Fruit fly (Drosophila melanogaster) whole organism, embryonic: ENCODE results near the gene CG17717.
A peak's percentile ranks its signal among the peaks of the same experiment; 100 is the strongest.

Experiments
- CG10209 ChIP-seq: fragments of 200-800 bp; sonication (Bioruptor generic); optimal IDR thresholded peaks from 3 replicates; lab custom pipeline; 2017; ENCODE audit warnings: missing biosample characterization, mild to moderate bottlenecking, missing genetic modification characterization, missing genetic modification reagents
- CG10366 ChIP-seq: fragments of 200-800 bp; sonication (Bioruptor generic); IDR thresholded peaks from 2 replicates; pipeline ENCODE4 v1.3.6; 2022; ENCODE audit warnings: missing biosample characterization, missing genetic modification characterization
- CG10543 ChIP-seq: fragments of 200-800 bp; sonication (Bioruptor generic); optimal IDR thresholded peaks from 3 replicates; lab custom pipeline; 2017; ENCODE audit warnings: missing biosample characterization, mild to moderate bottlenecking, missing genetic modification characterization, moderate library complexity
- CG11560 ChIP-seq: fragments of 200-800 bp; sonication (Bioruptor generic); IDR thresholded peaks from 3 replicates; pipeline ENCODE4 v1.3.6; 2022; ENCODE audit warnings: missing biosample characterization, missing genetic modification characterization
- CG11695 ChIP-seq: fragments of 200-800 bp; sonication (Bioruptor generic); IDR thresholded peaks from 3 replicates; pipeline ENCODE4 v1.3.6; 2022; ENCODE audit warnings: missing biosample characterization, missing genetic modification characterization
- CG11723 ChIP-seq: fragments of 200-800 bp; sonication (Bioruptor generic); optimal IDR thresholded peaks from 2 replicates; lab custom pipeline; 2017; ENCODE audit warnings: missing biosample characterization, mild to moderate bottlenecking, missing genetic modification characterization
- CG12299 ChIP-seq: fragments of 200-800 bp; sonication (Bioruptor generic); optimal IDR thresholded peaks from 2 replicates; lab custom pipeline; 2018; ENCODE audit warnings: missing biosample characterization, mild to moderate bottlenecking, missing genetic modification characterization
- CG15479 ChIP-seq: fragments of 200-800 bp; sonication (Bioruptor generic); optimal IDR thresholded peaks from 3 replicates; lab custom pipeline; 2019; ENCODE audit warnings: missing biosample characterization, mild to moderate bottlenecking, missing genetic modification characterization, moderate library complexity
- CG2875 ChIP-seq: fragments of 200-800 bp; sonication (Bioruptor generic); optimal IDR thresholded peaks from 2 replicates; lab custom pipeline; 2017; ENCODE audit warnings: missing biosample characterization, mild to moderate bottlenecking, missing genetic modification characterization, missing genetic modification reagents
- CG30431 ChIP-seq: fragments of 200-800 bp; sonication (Bioruptor generic); optimal IDR thresholded peaks from 2 replicates; lab custom pipeline; 2017; ENCODE audit warnings: missing biosample characterization, missing genetic modification characterization
- CG32532 ChIP-seq: fragments of 200-800 bp; sonication (Bioruptor generic); IDR thresholded peaks from 2 replicates; pipeline ENCODE4 v1.3.6; 2022; ENCODE audit warnings: missing biosample characterization, missing genetic modification characterization
- CG4360 ChIP-seq: fragments of 200-800 bp; sonication (Bioruptor generic); IDR thresholded peaks from 2 replicates; pipeline ENCODE4 v1.3.6; 2022; ENCODE audit warnings: missing biosample characterization, missing genetic modification characterization
- CG4854 ChIP-seq: fragments of 200-800 bp; sonication (Bioruptor generic); optimal IDR thresholded peaks from 2 replicates; lab custom pipeline; 2016; ENCODE audit warnings: missing biosample characterization, missing genetic modification characterization, inconsistent platforms
- CG7786 ChIP-seq: fragments of 200-800 bp; sonication (Bioruptor generic); optimal IDR thresholded peaks from 2 replicates; lab custom pipeline; 2016; ENCODE audit warnings: missing biosample characterization, missing genetic modification characterization
- CG7928 ChIP-seq: fragments of 200-800 bp; sonication (Bioruptor generic); optimal IDR thresholded peaks from 2 replicates; lab custom pipeline; 2017; ENCODE audit warnings: missing biosample characterization, mild to moderate bottlenecking, missing genetic modification characterization
- CG9727 ChIP-seq: fragments of 200-800 bp; sonication (Bioruptor generic); optimal IDR thresholded peaks from 3 replicates; lab custom pipeline; 2017; ENCODE audit warnings: missing biosample characterization, mild to moderate bottlenecking, missing genetic modification characterization
- Camta ChIP-seq: fragments of 200-800 bp; sonication (Bioruptor generic); optimal IDR thresholded peaks from 2 replicates; lab custom pipeline; 2016; ENCODE audit warnings: missing biosample characterization, missing genetic modification characterization
- Chrac-16 ChIP-seq: fragments of 200-800 bp; sonication (Bioruptor generic); optimal IDR thresholded peaks from 3 replicates; lab custom pipeline; 2016; ENCODE audit warnings: missing biosample characterization, missing genetic modification characterization
- Dfd ChIP-seq, 2 experiments: fragments of >200 bp; optimal IDR thresholded peaks; 2 replicates each; lab custom pipeline; 2017; ENCODE audit warnings: missing biosample characterization in 2 of 2, missing genetic modification characterization in 2 of 2
- HHEX ChIP-seq: fragments of 200-800 bp; sonication (Bioruptor generic); optimal IDR thresholded peaks from 3 replicates; lab custom pipeline; 2017; ENCODE audit warnings: missing biosample characterization, mild to moderate bottlenecking, missing genetic modification characterization, missing genetic modification reagents
- Hmr ChIP-seq: fragments of 200-800 bp; sonication (Bioruptor generic); optimal IDR thresholded peaks from 3 replicates; lab custom pipeline; 2017; ENCODE audit warnings: mild to moderate bottlenecking, missing biosample characterization, missing genetic modification reagents, missing genetic modification characterization
- Hmx ChIP-seq: fragments of 200-800 bp; sonication (Bioruptor generic); optimal IDR thresholded peaks from 2 replicates; lab custom pipeline; 2016; ENCODE audit warnings: missing biosample characterization, missing genetic modification characterization
- Hsf ChIP-seq: fragments of 200-800 bp; sonication (Bioruptor generic); optimal IDR thresholded peaks from 3 replicates; lab custom pipeline; 2016; ENCODE audit warnings: missing biosample characterization, missing genetic modification characterization
- Lhr ChIP-seq: fragments of 200-800 bp; sonication (Bioruptor generic); optimal IDR thresholded peaks from 3 replicates; lab custom pipeline; 2017; ENCODE audit warnings: mild to moderate bottlenecking, missing biosample characterization, missing genetic modification reagents, missing genetic modification characterization
- Lim3 ChIP-seq: fragments of 200-800 bp; sonication (Bioruptor generic); IDR thresholded peaks from 2 replicates; pipeline ENCODE4 v1.3.6; 2022; ENCODE audit warnings: missing biosample characterization, missing genetic modification characterization
- Opbp ChIP-seq: fragments of 200-800 bp; sonication (Bioruptor generic); IDR thresholded peaks from 3 replicates; pipeline ENCODE4 v1.3.6; 2022; ENCODE audit warnings: missing biosample characterization, missing genetic modification characterization; ENCODE audit not compliant: partially characterized antibody
- Optix ChIP-seq: fragments of 200-800 bp; sonication (Bioruptor generic); IDR thresholded peaks from 3 replicates; pipeline ENCODE4 v1.3.6; 2022; ENCODE audit warnings: missing biosample characterization, missing genetic modification characterization
- Rx ChIP-seq: fragments of 200-800 bp; sonication (Bioruptor generic); IDR thresholded peaks from 2 replicates; pipeline ENCODE4 v1.3.6; 2022; ENCODE audit warnings: missing biosample characterization, missing genetic modification characterization
- Sox102F ChIP-seq: fragments of 200-800 bp; sonication (Bioruptor generic); optimal IDR thresholded peaks from 2 replicates; lab custom pipeline; 2018; ENCODE audit warnings: missing biosample characterization, mild to moderate bottlenecking, missing genetic modification characterization, moderate library complexity
- bowl ChIP-seq: fragments of 200-800 bp; sonication (Bioruptor generic); IDR thresholded peaks from 2 replicates; pipeline ENCODE4 v1.3.6; 2022; ENCODE audit warnings: missing biosample characterization, missing genetic modification characterization
- crc ChIP-seq: fragments of 200-800 bp; sonication (Bioruptor generic); optimal IDR thresholded peaks from 2 replicates; lab custom pipeline; 2016; ENCODE audit warnings: missing biosample characterization, missing genetic modification characterization
- croc ChIP-seq: fragments of 200-800 bp; sonication (Bioruptor generic); conservative IDR thresholded peaks from 3 replicates; pipeline ENCODE4 v1.3.6; 2022; ENCODE audit warnings: missing biosample characterization, missing genetic modification characterization
- da ChIP-seq: fragments of 200-800 bp; sonication (Bioruptor generic); optimal IDR thresholded peaks from 2 replicates; lab custom pipeline; 2016; ENCODE audit warnings: missing biosample characterization, missing genetic modification characterization
- dati ChIP-seq: fragments of 200-800 bp; sonication (Bioruptor generic); IDR thresholded peaks from 2 replicates; pipeline ENCODE4 v1.3.6; 2022; ENCODE audit warnings: missing biosample characterization, missing genetic modification characterization
- dysf ChIP-seq: fragments of 200-800 bp; sonication (Bioruptor generic); IDR thresholded peaks from 3 replicates; pipeline ENCODE4 v1.3.6; 2022; ENCODE audit warnings: missing biosample characterization, missing genetic modification characterization
- her ChIP-seq: fragments of 200-800 bp; sonication (Bioruptor generic); optimal IDR thresholded peaks from 2 replicates; lab custom pipeline; 2016; ENCODE audit warnings: missing biosample characterization, missing genetic modification characterization
- jigr1 ChIP-seq: fragments of 200-800 bp; sonication (Bioruptor generic); IDR thresholded peaks from 3 replicates; pipeline ENCODE4 v1.3.6; 2022; ENCODE audit warnings: missing biosample characterization, missing genetic modification characterization
- jing ChIP-seq: fragments of 200-800 bp; sonication (Bioruptor generic); optimal IDR thresholded peaks from 2 replicates; lab custom pipeline; 2018; ENCODE audit warnings: missing biosample characterization, mild to moderate bottlenecking, missing genetic modification characterization
- mirr ChIP-seq: fragments of 200-800 bp; sonication (Bioruptor generic); optimal IDR thresholded peaks from 3 replicates; lab custom pipeline; 2018; ENCODE audit warnings: missing biosample characterization, mild to moderate bottlenecking, missing genetic modification characterization
- p53 ChIP-seq: fragments of 200-800 bp; sonication (Bioruptor generic); optimal IDR thresholded peaks from 2 replicates; lab custom pipeline; 2016; ENCODE audit warnings: missing biosample characterization, missing genetic modification characterization
- pb ChIP-seq: fragments of 200-800 bp; sonication (Bioruptor generic); optimal IDR thresholded peaks from 3 replicates; lab custom pipeline; 2016; ENCODE audit warnings: missing biosample characterization, missing genetic modification characterization
- pho ChIP-seq: fragments of 200-800 bp; sonication (Bioruptor generic); optimal IDR thresholded peaks from 2 replicates; lab custom pipeline; 2016; ENCODE audit warnings: missing biosample characterization, missing genetic modification characterization
- psq ChIP-seq: fragments of 200-800 bp; sonication (Bioruptor generic); optimal IDR thresholded peaks from 2 replicates; lab custom pipeline; 2017; ENCODE audit warnings: missing biosample characterization, missing genetic modification characterization
- ranshi ChIP-seq: fragments of 200-800 bp; sonication (Bioruptor generic); IDR thresholded peaks from 2 replicates; pipeline ENCODE4 v1.3.6; 2022; ENCODE audit warnings: missing biosample characterization, missing genetic modification characterization
- sens ChIP-seq: fragments of 200-800 bp; sonication (Bioruptor generic); peaks from one replicate; lab custom pipeline; 2016; ENCODE audit warnings: missing biosample characterization, missing genetic modification characterization
- seq ChIP-seq: fragments of 200-800 bp; sonication (Bioruptor generic); IDR thresholded peaks from 2 replicates; pipeline ENCODE4 v1.3.6; 2022; ENCODE audit warnings: missing biosample characterization, missing genetic modification characterization
- tap ChIP-seq: fragments of 200-800 bp; optimal IDR thresholded peaks from 3 replicates; lab custom pipeline; 2019; ENCODE audit warnings: missing biosample characterization, mild to moderate bottlenecking, missing genetic modification characterization, moderate library complexity
- trh ChIP-seq: fragments of 200-800 bp; sonication (Bioruptor generic); optimal IDR thresholded peaks from 2 replicates; lab custom pipeline; 2016; ENCODE audit warnings: missing biosample characterization, missing genetic modification characterization
- wek ChIP-seq: fragments of 200-800 bp; sonication (Bioruptor generic); optimal IDR thresholded peaks from 3 replicates; lab custom pipeline; 2018; ENCODE audit warnings: missing biosample characterization, mild to moderate bottlenecking, missing genetic modification characterization, moderate library complexity
- zen2 ChIP-seq: fragments of 200-800 bp; sonication (Bioruptor generic); IDR thresholded peaks from 3 replicates; pipeline ENCODE4 v1.3.6; 2022; ENCODE audit warnings: missing biosample characterization, missing genetic modification characterization; ENCODE audit not compliant: partially characterized antibody

The CG17717 gene

DNA sequence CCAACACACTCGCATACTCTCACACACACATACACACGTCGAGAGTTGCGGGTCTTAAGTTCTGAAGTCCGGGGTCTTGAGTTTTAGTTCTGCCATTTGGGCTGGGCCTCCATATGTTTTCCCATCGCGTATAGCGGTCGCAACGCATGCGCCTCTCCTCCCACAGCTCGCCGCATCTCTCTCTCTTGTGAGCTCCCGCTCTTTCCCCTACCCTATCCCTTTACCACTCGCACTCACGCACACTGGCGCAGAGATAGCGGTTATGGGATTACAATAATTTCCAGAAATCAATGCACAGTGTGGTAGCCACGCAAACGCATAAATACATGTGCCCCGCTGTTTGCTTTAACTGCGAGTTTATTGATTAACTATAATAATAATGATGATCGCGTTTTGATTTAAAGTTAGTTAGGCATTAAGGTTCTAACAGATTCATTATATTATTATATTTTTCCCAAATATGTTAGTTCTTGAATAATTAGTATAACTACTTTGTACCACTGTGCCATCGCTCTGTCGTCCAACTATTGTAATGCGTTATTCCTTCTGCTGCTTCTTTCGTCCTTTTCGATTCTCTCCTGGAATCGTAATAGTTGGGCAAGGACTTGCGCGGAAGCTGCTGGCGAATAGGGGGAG lies 12.7 kb downstream of the CG17717 start (continued):
- peak; percentile 54 for TF ChIP-seq CG7928 (GFP tag; lab: Kevin White, UChicago)
- peak; percentile 79 for TF ChIP-seq CG32532 (GFP tag; lab: Robert Waterston, UW)
- no peak for TF ChIP-seq Dfd (GFP tag; optimal IDR thresholded peaks at IDR 0.05; lab: Kevin White, UChicago)
- TF ChIP-seq seq (GFP tag; lab: Robert Waterston, UW), result peak; percentile 91
- TF ChIP-seq pho (GFP tag; lab: Kevin White, UChicago), result peak; percentile 80
- peak; percentile 86 for TF ChIP-seq CG12299 (tag; lab: Kevin White, UChicago)
- TF ChIP-seq CG10209 (GFP tag; lab: Kevin White, UChicago), result peak; percentile 93
- TF ChIP-seq zen2 (GFP tag; lab: Robert Waterston, UW), result 0 out of 3 replicates have a peak, but pooled peaks have one; percentile 28
- TF ChIP-seq Hmx (GFP tag; lab: Kevin White, UChicago), result peak; percentile 63
- TF ChIP-seq dysf (GFP tag; lab: Robert Waterston, UW), result peak; percentile 93
- TF ChIP-seq CG9727 (GFP tag; lab: Kevin White, UChicago), result peak; percentile 95
- peak; percentile 87 for TF ChIP-seq tap (tag; lab: Kevin White, UChicago)
- peak; percentile 89 for TF ChIP-seq CG2875 (GFP tag; lab: Kevin White, UChicago)
- peak; percentile 66 for TF ChIP-seq CG15479 (GFP tag; lab: Kevin White, UChicago)
- TF ChIP-seq CG11695 (GFP tag; lab: Robert Waterston, UW), result peak; percentile 95
- peak; percentile 22 for TF ChIP-seq da (GFP tag; lab: Kevin White, UChicago)
- TF ChIP-seq Camta (GFP tag; lab: Kevin White, UChicago), result peak; percentile 89
- peak; percentile 78 for TF ChIP-seq CG11723
- TF ChIP-seq wek (GFP tag; lab: Kevin White, UChicago), result peak; percentile 71
- TF ChIP-seq dati (GFP tag; lab: Robert Waterston, UW), result peak; percentile 63
- TF ChIP-seq jing (GFP tag; lab: Kevin White, UChicago), result peak; percentile 84
- TF ChIP-seq CG11560 (tag; lab: Robert Waterston, UW), result peak; percentile 52; the same call in 1 of the 3 replicates
- TF ChIP-seq ranshi (GFP tag; lab: Robert Waterston, UW), result peak; percentile 88
- TF ChIP-seq CG10543 (GFP tag; lab: Kevin White, UChicago), result peak; percentile 88
- peak; percentile 95 for TF ChIP-seq Hmr (GFP tag; lab: Kevin White, UChicago)
- peak; percentile 90 for TF ChIP-seq Chrac-16 (GFP tag; lab: Kevin White, UChicago)
- TF ChIP-seq CG10366 (GFP tag; lab: Robert Waterston, UW), result peak; percentile 79
- peak; percentile 51 for TF ChIP-seq psq
- peak; percentile 88 for TF ChIP-seq croc (GFP tag; lab: Robert Waterston, UW)
- peak; percentile 56; the same call in 1 of the 2 replicates for TF ChIP-seq CG4360
- TF ChIP-seq Sox102F (GFP tag; lab: Kevin White, UChicago), result peak; percentile 91
- TF ChIP-seq CG4854, result peak; percentile 81
- TF ChIP-seq CG7786 (GFP tag; lab: Kevin White, UChicago), result peak; percentile 70
- TF ChIP-seq her (GFP tag; lab: Kevin White, UChicago), result peak; percentile 57
- TF ChIP-seq Rx (GFP tag; lab: Robert Waterston, UW), result peak; percentile 77
- peak; percentile 88 for TF ChIP-seq jigr1 (GFP tag; lab: Robert Waterston, UW)
- peak; percentile 98 for TF ChIP-seq sens
- TF ChIP-seq Lim3, result peak; percentile 62; the same call in 1 of the 2 replicates
- peak; percentile 88 for TF ChIP-seq Hsf (GFP tag; lab: Kevin White, UChicago)
- peak; percentile 53 for TF ChIP-seq crc (GFP tag; lab: Kevin White, UChicago)
- TF ChIP-seq p53 (GFP tag; lab: Kevin White, UChicago), result peak; percentile 32
- peak; percentile 64 for TF ChIP-seq bowl (GFP tag; lab: Robert Waterston, UW)
- peak; percentile 55 for TF ChIP-seq mirr (GFP tag; lab: Kevin White, UChicago)
- peak; percentile 84 for TF ChIP-seq Optix
- peak; percentile 90 for TF ChIP-seq CG30431 (GFP tag; lab: Kevin White, UChicago)
- TF ChIP-seq trh, result peak; percentile 67
- peak; percentile 64 for TF ChIP-seq Lhr (GFP tag; lab: Kevin White, UChicago)
- no peak for TF ChIP-seq Opbp
- TF ChIP-seq pb (GFP tag; lab: Kevin White, UChicago), result peak; percentile 65
- TF ChIP-seq HHEX (GFP tag; lab: Kevin White, UChicago), result peak; percentile 93
